Fruit fly (Drosophila melanogaster) S2 (cell line): ENCODE measurements around the gene Fur1.

ENCODE experiments used
- CG8478 ChIP-seq: fragments of >200 bp; optimal IDR thresholded peaks from 2 replicates; lab custom pipeline; 2018
- CTCF ChIP-seq, 2 experiments: fragments of >200 bp; optimal IDR thresholded peaks; 2 replicates each; lab custom pipeline; 2018

DNA sequence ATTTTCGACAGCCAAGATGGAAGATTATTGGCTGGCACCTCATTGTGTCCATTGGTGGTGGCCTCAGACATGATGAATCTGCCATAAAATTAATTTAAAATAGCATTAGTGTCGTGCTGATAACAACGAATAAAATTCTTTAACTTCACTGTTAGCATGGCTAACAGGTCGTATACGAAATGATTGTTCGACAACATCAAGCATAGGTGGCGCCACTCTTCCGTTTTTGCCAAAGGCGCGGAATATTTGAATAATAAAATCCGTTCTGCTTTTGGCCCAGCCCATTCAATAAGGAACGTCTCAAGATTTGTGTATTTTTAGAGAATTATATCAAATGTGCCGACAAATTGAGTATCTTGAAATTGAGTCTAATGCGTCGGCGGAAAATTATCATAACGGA, 160.3 kb downstream of the Fur1 start:
- TF ChIP-seq CG8478 (lab: Kevin White, UChicago), result no peak
- peak; percentile 69 to 78 for TF ChIP-seq CTCF (optimal IDR thresholded peaks at IDR 0.05; lab: Kevin White, UChicago)
